Fruit fly (Drosophila melanogaster) whole organism, embryonic: ENCODE results near the gene Tmep.

Experiments
- Adf1 ChIP-seq: fragments of 200-800 bp; sonication (Bioruptor generic); IDR thresholded peaks from 2 replicates; pipeline ENCODE4 v1.3.6; 2022; ENCODE audit warnings: missing biosample characterization, missing genetic modification characterization
- CG10147 ChIP-seq: fragments of 200-800 bp; sonication (Bioruptor generic); optimal IDR thresholded peaks from 2 replicates; lab custom pipeline; 2019; ENCODE audit warnings: missing biosample characterization, mild to moderate bottlenecking, missing genetic modification characterization, moderate library complexity
- CG10462 ChIP-seq: fragments of 200-800 bp; sonication (Bioruptor generic); optimal IDR thresholded peaks from 2 replicates; lab custom pipeline; 2016; ENCODE audit warnings: missing biosample characterization, missing genetic modification characterization
- CG10543 ChIP-seq: fragments of 200-800 bp; sonication (Bioruptor generic); optimal IDR thresholded peaks from 3 replicates; lab custom pipeline; 2017; ENCODE audit warnings: missing biosample characterization, mild to moderate bottlenecking, missing genetic modification characterization, moderate library complexity
- CG11723 ChIP-seq: fragments of 200-800 bp; sonication (Bioruptor generic); optimal IDR thresholded peaks from 2 replicates; lab custom pipeline; 2017; ENCODE audit warnings: missing biosample characterization, mild to moderate bottlenecking, missing genetic modification characterization
- CG13287 ChIP-seq: fragments of 200-800 bp; sonication (Bioruptor generic); IDR thresholded peaks from 2 replicates; pipeline ENCODE4 v1.3.6; 2022; ENCODE audit warnings: missing biosample characterization, missing genetic modification characterization; ENCODE audit not compliant: partially characterized antibody
- CG13775 ChIP-seq: fragments of 200-800 bp; sonication (Bioruptor generic); optimal IDR thresholded peaks from 3 replicates; lab custom pipeline; 2017; ENCODE audit warnings: missing biosample characterization, mild to moderate bottlenecking, missing genetic modification characterization
- CG14667 ChIP-seq: fragments of 200-800 bp; sonication (Bioruptor generic); IDR thresholded peaks from 2 replicates; pipeline ENCODE4 v1.3.6; 2022; ENCODE audit warnings: missing biosample characterization, missing genetic modification characterization
- CG15514 ChIP-seq: fragments of 200-800 bp; sonication (Bioruptor generic); optimal IDR thresholded peaks from 3 replicates; lab custom pipeline; 2017; ENCODE audit warnings: missing biosample characterization, missing genetic modification characterization, mild to moderate bottlenecking, moderate library complexity, missing genetic modification reagents
- CG15601 ChIP-seq: fragments of 200-800 bp; sonication (Bioruptor generic); optimal IDR thresholded peaks from 3 replicates; lab custom pipeline; 2019; ENCODE audit warnings: missing biosample characterization, mild to moderate bottlenecking, missing genetic modification characterization, moderate library complexity
- CG15696 ChIP-seq: fragments of 200-800 bp; sonication (Bioruptor generic); optimal IDR thresholded peaks from 2 replicates; lab custom pipeline; 2019; ENCODE audit warnings: missing biosample characterization, mild to moderate bottlenecking, missing genetic modification characterization, moderate library complexity
- CG1603 ChIP-seq: fragments of 200-800 bp; sonication (Bioruptor generic); optimal IDR thresholded peaks from 2 replicates; lab custom pipeline; 2019; ENCODE audit warnings: missing biosample characterization, mild to moderate bottlenecking, missing genetic modification characterization, moderate library complexity
- CG18476 ChIP-seq: fragments of 200-800 bp; sonication (Bioruptor generic); optimal IDR thresholded peaks from 2 replicates; lab custom pipeline; 2016; ENCODE audit warnings: missing biosample characterization, mild to moderate bottlenecking, missing genetic modification characterization
- CG18599 ChIP-seq: fragments of 200-800 bp; sonication (Bioruptor generic); optimal IDR thresholded peaks from 3 replicates; lab custom pipeline; 2017; ENCODE audit warnings: missing biosample characterization, missing genetic modification characterization, mild to moderate bottlenecking, moderate library complexity, missing genetic modification reagents
- CG31388 ChIP-seq: fragments of 200-800 bp; sonication (Bioruptor generic); optimal IDR thresholded peaks from 2 replicates; lab custom pipeline; 2016; ENCODE audit warnings: missing biosample characterization, missing genetic modification characterization
- CG31441 ChIP-seq: fragments of 200-800 bp; sonication (Bioruptor generic); IDR thresholded peaks from 2 replicates; pipeline ENCODE4 v1.3.6; 2022; ENCODE audit warnings: missing biosample characterization, missing genetic modification characterization
- CG33557 ChIP-seq: fragments of 200-800 bp; sonication (Bioruptor generic); optimal IDR thresholded peaks from 2 replicates; lab custom pipeline; 2019; ENCODE audit warnings: missing biosample characterization, mild to moderate bottlenecking, missing genetic modification characterization, moderate library complexity
- CG4282 ChIP-seq: fragments of 200-800 bp; sonication (Bioruptor generic); optimal IDR thresholded peaks from 2 replicates; lab custom pipeline; 2016; ENCODE audit warnings: missing biosample characterization, missing genetic modification characterization
- CG5245 ChIP-seq: fragments of 200-800 bp; sonication (Bioruptor generic); optimal IDR thresholded peaks from 3 replicates; lab custom pipeline; 2016; ENCODE audit warnings: missing biosample characterization, missing genetic modification characterization
- CG8290 ChIP-seq, 3 experiments: fragments of 200-800 bp; sonication (Bioruptor generic); optimal IDR thresholded peaks; 2 replicates each; lab custom pipeline; 2016 to 2019; ENCODE audit warnings: missing biosample characterization in 3 of 3, missing genetic modification characterization in 3 of 3, mild to moderate bottlenecking in 2 of 3, moderate library complexity in 1 of 3
- CG9932 ChIP-seq: fragments of 200-800 bp; sonication (Bioruptor generic); IDR thresholded peaks from 2 replicates; pipeline ENCODE4 v1.3.6; 2022; ENCODE audit warnings: missing biosample characterization, missing genetic modification characterization
- Dll ChIP-seq: fragments of 200-800 bp; sonication (Bioruptor generic); IDR thresholded peaks from 4 replicates; pipeline ENCODE4 v1.3.6; 2022; ENCODE audit warnings: missing biosample characterization, missing genetic modification characterization; ENCODE audit not compliant: partially characterized antibody
- Ets65A ChIP-seq: fragments of 200-800 bp; sonication (Bioruptor generic); peaks from one replicate; lab custom pipeline; 2016; ENCODE audit warnings: missing biosample characterization, missing genetic modification characterization
- H15 ChIP-seq: fragments of 200-800 bp; sonication (Bioruptor generic); IDR thresholded peaks from 3 replicates; pipeline ENCODE4 v1.3.6; 2022; ENCODE audit warnings: missing biosample characterization, missing genetic modification characterization
- HLH4C ChIP-seq: fragments of 200-800 bp; sonication (Bioruptor generic); IDR thresholded peaks from 3 replicates; pipeline ENCODE4 v1.3.6; 2022; ENCODE audit warnings: missing biosample characterization, missing genetic modification characterization; ENCODE audit not compliant: partially characterized antibody
- HLHmδ ChIP-seq: fragments of 200-800 bp; sonication (Bioruptor generic); optimal IDR thresholded peaks from 2 replicates; lab custom pipeline; 2018; ENCODE audit warnings: missing biosample characterization, mild to moderate bottlenecking, missing genetic modification characterization, moderate library complexity
- Hand ChIP-seq: fragments of 200-800 bp; sonication (Bioruptor generic); optimal IDR thresholded peaks from 2 replicates; lab custom pipeline; 2017; ENCODE audit warnings: mild to moderate bottlenecking, missing biosample characterization, missing genetic modification reagents, missing genetic modification characterization
- Hey ChIP-seq: fragments of 200-800 bp; sonication (Bioruptor generic); optimal IDR thresholded peaks from 3 replicates; lab custom pipeline; 2018; ENCODE audit warnings: missing biosample characterization, mild to moderate bottlenecking, missing genetic modification characterization
- HmgD ChIP-seq: fragments of 200-800 bp; sonication (Bioruptor generic); optimal IDR thresholded peaks from 3 replicates; lab custom pipeline; 2016; ENCODE audit warnings: missing biosample characterization, missing genetic modification characterization
- Hr39 ChIP-seq: fragments of >200 bp; optimal IDR thresholded peaks from 2 replicates; lab custom pipeline; 2017
- Nf-YC ChIP-seq: fragments of 200-800 bp; optimal IDR thresholded peaks from 3 replicates; lab custom pipeline; 2019; ENCODE audit warnings: missing biosample characterization, mild to moderate bottlenecking, missing genetic modification characterization, moderate library complexity
- Oaz ChIP-seq: fragments of 200-800 bp; sonication (Bioruptor generic); IDR thresholded peaks from 2 replicates; pipeline ENCODE4 v1.3.6; 2022; ENCODE audit warnings: missing biosample characterization, missing genetic modification characterization
- Six4 ChIP-seq: fragments of 200-800 bp; sonication (Bioruptor generic); optimal IDR thresholded peaks from 2 replicates; lab custom pipeline; 2016; ENCODE audit warnings: missing biosample characterization, missing genetic modification characterization
- abd-A ChIP-seq: fragments of 200-800 bp; sonication (Bioruptor generic); optimal IDR thresholded peaks from 3 replicates; lab custom pipeline; 2019; ENCODE audit warnings: missing biosample characterization, mild to moderate bottlenecking, missing genetic modification characterization, moderate library complexity
- chinmo ChIP-seq: fragments of 200-800 bp; sonication (Bioruptor generic); IDR thresholded peaks from 4 replicates; pipeline ENCODE4 v1.3.6; 2022; ENCODE audit warnings: missing biosample characterization, missing genetic modification characterization; ENCODE audit not compliant: partially characterized antibody
- disco-r ChIP-seq: fragments of 200-800 bp; sonication (Bioruptor generic); optimal IDR thresholded peaks from 2 replicates; lab custom pipeline; 2016; ENCODE audit warnings: missing biosample characterization, missing genetic modification characterization
- en ChIP-seq: fragments of 200-800 bp; sonication (Bioruptor generic); optimal IDR thresholded peaks from 2 replicates; lab custom pipeline; 2016; ENCODE audit warnings: missing biosample characterization, missing genetic modification characterization
- fd3F ChIP-seq: fragments of 200-800 bp; sonication (Bioruptor generic); optimal IDR thresholded peaks from 2 replicates; lab custom pipeline; 2018; ENCODE audit warnings: missing biosample characterization, mild to moderate bottlenecking, missing genetic modification characterization, moderate library complexity
- inv ChIP-seq: fragments of 200-800 bp; sonication (Bioruptor generic); IDR thresholded peaks from 2 replicates; pipeline ENCODE4 v1.3.6; 2022; ENCODE audit warnings: missing biosample characterization, missing genetic modification characterization; ENCODE audit not compliant: partially characterized antibody
- kah ChIP-seq: fragments of 200-800 bp; sonication (Bioruptor generic); optimal IDR thresholded peaks from 2 replicates; lab custom pipeline; 2018; ENCODE audit warnings: missing biosample characterization, mild to moderate bottlenecking, missing genetic modification characterization
- pfk ChIP-seq: fragments of 200-800 bp; sonication (Bioruptor generic); optimal IDR thresholded peaks from 2 replicates; lab custom pipeline; 2018; ENCODE audit warnings: missing biosample characterization, mild to moderate bottlenecking, missing genetic modification characterization, moderate library complexity
- seq ChIP-seq: fragments of 200-800 bp; sonication (Bioruptor generic); IDR thresholded peaks from 2 replicates; pipeline ENCODE4 v1.3.6; 2022; ENCODE audit warnings: missing biosample characterization, missing genetic modification characterization
- sna ChIP-seq: fragments of 200-800 bp; sonication (Bioruptor generic); IDR thresholded peaks from 2 replicates; pipeline ENCODE4 v1.3.6; 2022; ENCODE audit warnings: missing biosample characterization, missing genetic modification characterization; ENCODE audit not compliant: partially characterized antibody
- stwl ChIP-seq: fragments of 200-800 bp; sonication (Bioruptor generic); optimal IDR thresholded peaks from 3 replicates; lab custom pipeline; 2018; ENCODE audit warnings: missing biosample characterization, mild to moderate bottlenecking, missing genetic modification characterization, moderate library complexity
- tap ChIP-seq: fragments of 200-800 bp; optimal IDR thresholded peaks from 3 replicates; lab custom pipeline; 2019; ENCODE audit warnings: missing biosample characterization, mild to moderate bottlenecking, missing genetic modification characterization, moderate library complexity
- usp ChIP-seq: fragments of >200 bp; optimal IDR thresholded peaks from 2 replicates; lab custom pipeline; 2017; ENCODE audit warnings: missing biosample characterization, missing genetic modification characterization
- vnd ChIP-seq: fragments of 200-800 bp; sonication (Bioruptor generic); IDR thresholded peaks from 3 replicates; pipeline ENCODE4 v1.3.6; 2022; ENCODE audit warnings: missing biosample characterization, missing genetic modification characterization; ENCODE audit not compliant: partially characterized antibody
- zf30C ChIP-seq: fragments of 200-800 bp; sonication (Bioruptor generic); optimal IDR thresholded peaks from 3 replicates; lab custom pipeline; 2018; ENCODE audit warnings: missing biosample characterization, mild to moderate bottlenecking, missing genetic modification characterization

Tmep gene

DNA sequence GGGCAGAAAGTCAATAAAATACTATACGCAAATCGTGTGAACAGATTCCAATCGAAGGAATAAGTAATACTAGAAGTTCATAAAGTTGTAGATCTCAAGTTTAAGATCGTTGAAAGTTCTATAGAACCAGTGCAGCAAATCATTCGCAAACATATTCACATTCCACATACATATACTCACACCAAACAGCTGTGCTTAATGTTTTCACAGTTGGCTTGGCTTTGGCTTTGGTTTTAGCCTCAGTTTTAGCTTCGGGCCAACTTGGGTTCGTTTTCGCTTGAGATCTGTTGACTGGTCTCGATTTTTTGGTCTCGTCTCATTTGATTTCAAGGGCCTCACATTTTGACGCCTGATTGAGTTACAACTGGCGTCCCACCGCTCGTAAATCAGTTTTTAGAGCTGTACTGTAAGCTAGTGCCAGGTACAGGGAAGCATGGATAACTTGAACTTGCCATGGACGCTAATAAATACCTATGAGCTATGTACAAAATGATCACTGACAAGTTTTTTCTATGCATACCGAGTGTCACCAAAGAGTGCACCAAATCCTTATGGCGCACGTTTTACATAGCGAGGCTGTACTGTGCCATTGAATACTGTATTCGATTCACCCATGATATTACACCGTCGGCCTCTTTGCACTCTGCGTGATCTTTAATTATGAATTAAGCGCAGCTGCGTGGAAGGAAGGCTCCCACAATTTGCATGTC is 18.3 kb downstream of the Tmep start (continued):
- TF ChIP-seq kah (GFP tag; lab: Kevin White, UChicago), result peak; percentile 64
- TF ChIP-seq CG13287 (GFP tag; lab: Robert Waterston, UW), result no peak
- TF ChIP-seq CG4282, result peak; percentile 47
- peak; percentile 78 for TF ChIP-seq tap (tag; lab: Kevin White, UChicago)
- TF ChIP-seq Oaz (GFP tag; lab: Robert Waterston, UW), result peak; percentile 78
- TF ChIP-seq Hr39, result no peak
- TF ChIP-seq Adf1, result peak; percentile 57
- TF ChIP-seq chinmo (GFP tag; lab: Robert Waterston, UW), result peak; percentile 53; the same call in 1 of the 4 replicates
- peak; percentile 85 for TF ChIP-seq CG14667 (GFP tag; lab: Robert Waterston, UW)
- TF ChIP-seq disco-r (GFP tag; lab: Kevin White, UChicago), result peak; percentile 61
- TF ChIP-seq Nf-YC (tag; lab: Kevin White, UChicago), result peak; percentile 68
- peak; percentile 9 for TF ChIP-seq CG33557
- TF ChIP-seq vnd, result no peak
- TF ChIP-seq CG31441, result peak; percentile 64
- peak; percentile 32 for TF ChIP-seq Hand (GFP tag; lab: Kevin White, UChicago)
- TF ChIP-seq CG15601, result peak; percentile 12
- peak; percentile 69 for TF ChIP-seq CG8290 (GFP tag; optimal IDR thresholded peaks at IDR 0.05; lab: Kevin White, UChicago)
- TF ChIP-seq CG8290 (tag; optimal IDR thresholded peaks at IDR 0.05; lab: Kevin White, UChicago), result peak in 1 of 2 experiments; percentile 97
- TF ChIP-seq CG5245 (GFP tag; lab: Kevin White, UChicago), result peak; percentile 91
- peak; percentile 85 for TF ChIP-seq H15 (GFP tag; lab: Robert Waterston, UW)
- TF ChIP-seq seq (GFP tag; lab: Robert Waterston, UW), result peak; percentile 86
- peak; percentile 43 for TF ChIP-seq CG13775 (GFP tag; lab: Kevin White, UChicago)
- no peak for TF ChIP-seq HLHmδ (GFP tag; lab: Kevin White, UChicago)
- no peak for TF ChIP-seq zf30C
- peak; percentile 79 for TF ChIP-seq Six4 (GFP tag; lab: Kevin White, UChicago)
- TF ChIP-seq pfk (GFP tag; lab: Kevin White, UChicago), result no peak
- TF ChIP-seq stwl, result no peak
- peak; percentile 18 for TF ChIP-seq Hey (tag; lab: Kevin White, UChicago)
- no peak for TF ChIP-seq Dll (GFP tag; lab: Robert Waterston, UW)
- peak; percentile 69 for TF ChIP-seq CG15696 (tag; lab: Kevin White, UChicago)
- TF ChIP-seq CG9932 (GFP tag; lab: Robert Waterston, UW), result peak; percentile 90
- no peak for TF ChIP-seq abd-A (tag; lab: Kevin White, UChicago)
- peak; percentile 70 for TF ChIP-seq CG15514 (GFP tag; lab: Kevin White, UChicago)
- TF ChIP-seq inv (GFP tag; lab: Robert Waterston, UW), result no peak
- no peak for TF ChIP-seq sna (GFP tag; lab: Robert Waterston, UW)
- TF ChIP-seq fd3F (GFP tag; lab: Kevin White, UChicago), result peak; percentile 82
- TF ChIP-seq CG31388 (GFP tag; lab: Kevin White, UChicago), result peak; percentile 43
- TF ChIP-seq CG10462 (GFP tag; lab: Kevin White, UChicago), result peak; percentile 45
- peak; percentile 84 for TF ChIP-seq CG18599 (GFP tag; lab: Kevin White, UChicago)
- TF ChIP-seq CG11723 (GFP tag; lab: Kevin White, UChicago), result peak; percentile 54
- TF ChIP-seq CG10543, result peak; percentile 59
- TF ChIP-seq CG10147 (GFP tag; lab: Kevin White, UChicago), result peak; percentile 62
- TF ChIP-seq HmgD, result no peak
- peak; percentile 71 for TF ChIP-seq en
- peak; percentile 98 for TF ChIP-seq Ets65A (GFP tag; lab: Kevin White, UChicago)
- TF ChIP-seq usp, result no peak
- no peak for TF ChIP-seq HLH4C (GFP tag; lab: Robert Waterston, UW)
- peak; percentile 51 for TF ChIP-seq CG18476 (GFP tag; lab: Kevin White, UChicago)
- TF ChIP-seq CG1603 (tag; lab: Kevin White, UChicago), result peak; percentile 86
